Fruit fly (Drosophila melanogaster): ENCODE measurements around the gene CG33965.

The CG33965 gene

dm6 chr3L:1203855-1204431 lies 28.7 kb upstream of the CG33965 start (continued):
- TF ChIP-seq p53 (GFP tag; optimal IDR thresholded peaks at IDR 0.05): no peak
- TF ChIP-seq Trl (optimal IDR thresholded peaks at IDR 0.05): no peak
- TF ChIP-seq Trl (GFP tag; optimal IDR thresholded peaks at IDR 0.05): no peak
- no peak for TF ChIP-seq Oli (tag; optimal IDR thresholded peaks at IDR 0.05)
- no peak for TF ChIP-seq CG3995 (GFP tag; optimal IDR thresholded peaks at IDR 0.05)
- no peak for TF ChIP-seq CG16779 (GFP tag; IDR thresholded peaks at IDR 0.05)
- TF ChIP-seq CG18011 (GFP tag; optimal IDR thresholded peaks at IDR 0.05): no peak
- TF ChIP-seq croc (GFP tag; conservative IDR thresholded peaks at IDR 0.05): no peak
- TF ChIP-seq Oaz (GFP tag; IDR thresholded peaks at IDR 0.05): no peak
- TF ChIP-seq NC2β (GFP tag; optimal IDR thresholded peaks at IDR 0.05): no peak
- TF ChIP-seq fd102C (GFP tag; optimal IDR thresholded peaks at IDR 0.05): no peak
- TF ChIP-seq lab (GFP tag; optimal IDR thresholded peaks at IDR 0.05): peak; percentile 26
- TF ChIP-seq CG17802 (tag; optimal IDR thresholded peaks at IDR 0.05): no peak
- no peak for TF ChIP-seq Atf3 (GFP tag; optimal IDR thresholded peaks at IDR 0.05)
- no peak for TF ChIP-seq CG7987 (GFP tag; optimal IDR thresholded peaks at IDR 0.05)
- TF ChIP-seq Hmr (GFP tag; optimal IDR thresholded peaks at IDR 0.05): no peak
- no peak for TF ChIP-seq Sry-β (GFP tag; optimal IDR thresholded peaks at IDR 0.05)
- TF ChIP-seq MESR4 (GFP tag; optimal IDR thresholded peaks at IDR 0.05): no peak
- TF ChIP-seq CG15479 (GFP tag; optimal IDR thresholded peaks at IDR 0.05): no peak
- no peak for TF ChIP-seq CG16813 (GFP tag; IDR thresholded peaks at IDR 0.05; ENCODE audit: partially characterized antibody)
- TF ChIP-seq gem (tag; optimal IDR thresholded peaks at IDR 0.05): no peak
- TF ChIP-seq tgo (GFP tag; IDR thresholded peaks at IDR 0.05): no peak
- TF ChIP-seq CG14441 (GFP tag; IDR thresholded peaks at IDR 0.05): no peak
- no peak for TF ChIP-seq CG13624 (GFP tag; optimal IDR thresholded peaks at IDR 0.05)
- no peak for TF ChIP-seq CG31388 (GFP tag; optimal IDR thresholded peaks at IDR 0.05)
- TF ChIP-seq CG3065 (GFP tag; optimal IDR thresholded peaks at IDR 0.05): no peak
- TF ChIP-seq caup (GFP tag; optimal IDR thresholded peaks at IDR 0.05; ENCODE audit: severe bottlenecking): no peak
- no peak for TF ChIP-seq trh (GFP tag; optimal IDR thresholded peaks at IDR 0.05)
- no peak for TF ChIP-seq CG15514 (GFP tag; optimal IDR thresholded peaks at IDR 0.05)
- no peak for TF ChIP-seq so (GFP tag; IDR thresholded peaks at IDR 0.05)
- TF ChIP-seq ATbp (GFP tag; optimal IDR thresholded peaks at IDR 0.05): no peak
- TF ChIP-seq NC2α (GFP tag; optimal IDR thresholded peaks at IDR 0.05): no peak
- TF ChIP-seq zfh1 (GFP tag; IDR thresholded peaks at IDR 0.05): no peak
- TF ChIP-seq CG31441 (GFP tag; IDR thresholded peaks at IDR 0.05): no peak
- TF ChIP-seq Side (GFP tag; optimal IDR thresholded peaks at IDR 0.05): no peak
- no peak for TF ChIP-seq cg (GFP tag; optimal IDR thresholded peaks at IDR 0.05)
- no peak for TF ChIP-seq ems (GFP tag; optimal IDR thresholded peaks at IDR 0.05)
- no peak for TF ChIP-seq ftz-f1 (GFP tag; optimal IDR thresholded peaks at IDR 0.05)
- no peak for TF ChIP-seq nerfin-1 (tag; optimal IDR thresholded peaks at IDR 0.05)
- no peak for TF ChIP-seq CG11085 (GFP tag; IDR thresholded peaks at IDR 0.05)
- no peak for TF ChIP-seq Xbp1 (GFP tag; optimal IDR thresholded peaks at IDR 0.05)
- no peak for TF ChIP-seq abd-A (tag; optimal IDR thresholded peaks at IDR 0.05)
- TF ChIP-seq B-H2 (GFP tag; optimal IDR thresholded peaks at IDR 0.05): no peak
- TF ChIP-seq CG2875 (GFP tag; optimal IDR thresholded peaks at IDR 0.05): no peak
- no peak for TF ChIP-seq stwl (tag; optimal IDR thresholded peaks at IDR 0.05)
- TF ChIP-seq bowl (GFP tag; IDR thresholded peaks at IDR 0.05): no peak
- TF ChIP-seq Doc3 (GFP tag; IDR thresholded peaks at IDR 0.05; ENCODE audit: partially characterized antibody): no peak
- peak; percentile 58 for TF ChIP-seq Rfx (GFP tag; IDR thresholded peaks at IDR 0.05)
- TF ChIP-seq scrt (GFP tag; optimal IDR thresholded peaks at IDR 0.05): no peak
- no peak for TF ChIP-seq Dp (GFP tag; optimal IDR thresholded peaks at IDR 0.05)
- TF ChIP-seq CG7963 (GFP tag; IDR thresholded peaks at IDR 0.05; ENCODE audit: partially characterized antibody): no peak
